Worm (Caenorhabditis elegans) whole organism, late embryonic: Measurements from ENCODE around the gene cra-1.

Experiments used
- F13H6.1 ChIP-seq: sonication (generic microtip); optimal IDR thresholded peaks from 2 replicates; lab custom pipeline; 2016; ENCODE audit warnings: missing genetic modification characterization, missing compliant biosample characterization
- K09A11.1 ChIP-seq: sonication (generic microtip); optimal IDR thresholded peaks from 2 replicates; lab custom pipeline; 2017; ENCODE audit warnings: antibody characterized with exemption, mild to moderate bottlenecking, missing genetic modification characterization, missing compliant biosample characterization; ENCODE audit not compliant: insufficient read depth
- Y22D7AL.16 ChIP-seq: sonication (generic microtip); optimal IDR thresholded peaks from 2 replicates; lab custom pipeline; 2016; ENCODE audit warnings: missing genetic modification characterization, missing compliant biosample characterization
- ceh-18 ChIP-seq: sonication (generic microtip); optimal IDR thresholded peaks from 2 replicates; lab custom pipeline; 2016; ENCODE audit warnings: missing genetic modification characterization, missing compliant biosample characterization
- ceh-19 ChIP-seq: fragments of 200-800 bp; sonication (Bioruptor generic); optimal IDR thresholded peaks from 2 replicates; lab custom pipeline; 2018; ENCODE audit warnings: mild to moderate bottlenecking, missing genetic modification characterization, missing compliant biosample characterization
- ceh-2 ChIP-seq: sonication (generic microtip); optimal IDR thresholded peaks from 2 replicates; lab custom pipeline; 2016; ENCODE audit warnings: missing genotype, missing genetic modification characterization, missing compliant biosample characterization
- ceh-22 ChIP-seq: sonication (generic microtip); optimal IDR thresholded peaks from 2 replicates; lab custom pipeline; 2017; ENCODE audit warnings: missing biosample characterization, missing genetic modification characterization
- ceh-24 ChIP-seq: sonication (generic microtip); optimal IDR thresholded peaks from 2 replicates; lab custom pipeline; 2016; ENCODE audit warnings: mild to moderate bottlenecking, missing genetic modification characterization, missing compliant biosample characterization
- ceh-30 ChIP-seq: fragments of 150-350 bp; optimal IDR thresholded peaks from 2 replicates; lab custom pipeline; 2014; ENCODE audit warnings: missing biosample characterization, missing genetic modification characterization
- ceh-34 ChIP-seq: sonication (generic microtip); optimal IDR thresholded peaks from 2 replicates; lab custom pipeline; 2016; ENCODE audit warnings: mild to moderate bottlenecking, missing genetic modification characterization, missing compliant biosample characterization
- ceh-9 ChIP-seq: sonication (generic microtip); optimal IDR thresholded peaks from 2 replicates; lab custom pipeline; 2016; ENCODE audit warnings: mild to moderate bottlenecking, missing genetic modification characterization, inconsistent platforms, missing compliant biosample characterization
- che-1 ChIP-seq: sonication (generic microtip); optimal IDR thresholded peaks from 2 replicates; lab custom pipeline; 2016; ENCODE audit warnings: mild to moderate bottlenecking, missing genetic modification characterization, missing compliant biosample characterization
- dve-1 ChIP-seq: sonication (generic microtip); optimal IDR thresholded peaks from 2 replicates; lab custom pipeline; 2017; ENCODE audit warnings: antibody characterized with exemption, mild to moderate bottlenecking, missing genetic modification characterization, missing compliant biosample characterization
- elt-2 ChIP-seq: sonication (generic microtip); optimal IDR thresholded peaks from 2 replicates; lab custom pipeline; 2016; ENCODE audit warnings: missing genetic modification reagents, missing genetic modification characterization, missing compliant biosample characterization
- elt-4 ChIP-seq: sonication (generic microtip); optimal IDR thresholded peaks from 2 replicates; lab custom pipeline; 2016; ENCODE audit warnings: missing genetic modification characterization, missing compliant biosample characterization
- ets-4 ChIP-seq: sonication (generic microtip); optimal IDR thresholded peaks from 2 replicates; lab custom pipeline; 2016; ENCODE audit warnings: missing genetic modification characterization, missing compliant biosample characterization
- fax-1 ChIP-seq: sonication (generic microtip); optimal IDR thresholded peaks from 2 replicates; lab custom pipeline; 2016; ENCODE audit warnings: missing genotype, missing genetic modification characterization, missing compliant biosample characterization
- fkh-10 ChIP-seq: fragments of 150-350 bp; optimal IDR thresholded peaks from 2 replicates; lab custom pipeline; 2014; ENCODE audit warnings: missing biosample characterization, missing genetic modification reagents, missing genetic modification characterization
- fkh-6 ChIP-seq: sonication (generic microtip); optimal IDR thresholded peaks from 2 replicates; lab custom pipeline; 2016; ENCODE audit warnings: missing genetic modification characterization, missing compliant biosample characterization
- gmeb-2 ChIP-seq: sonication (generic microtip); optimal IDR thresholded peaks from 2 replicates; lab custom pipeline; 2016; ENCODE audit warnings: missing genetic modification characterization, inconsistent platforms, missing compliant biosample characterization
- hlh-15 ChIP-seq: sonication (generic microtip); optimal IDR thresholded peaks from 2 replicates; lab custom pipeline; 2016; ENCODE audit warnings: missing genetic modification characterization, missing compliant biosample characterization
- hlh-30 ChIP-seq: sonication (generic microtip); optimal IDR thresholded peaks from 2 replicates; lab custom pipeline; 2017; ENCODE audit warnings: antibody characterized with exemption, missing genetic modification characterization, missing compliant biosample characterization; ENCODE audit not compliant: insufficient read depth
- hlh-6 ChIP-seq: sonication (generic microtip); optimal IDR thresholded peaks from 2 replicates; lab custom pipeline; 2016; ENCODE audit warnings: missing genotype, missing genetic modification characterization, missing compliant biosample characterization
- lim-6 ChIP-seq: sonication (generic microtip); optimal IDR thresholded peaks from 2 replicates; lab custom pipeline; 2016; ENCODE audit warnings: missing genetic modification characterization, missing compliant biosample characterization
- lin-11 ChIP-seq: fragments of 200-800 bp; sonication (Bioruptor generic); optimal IDR thresholded peaks from 2 replicates; lab custom pipeline; 2018; ENCODE audit warnings: mild to moderate bottlenecking, missing genetic modification characterization, missing compliant biosample characterization
- madf-2 ChIP-seq: sonication (generic microtip); optimal IDR thresholded peaks from 2 replicates; lab custom pipeline; 2017; ENCODE audit warnings: missing genetic modification characterization, missing compliant biosample characterization
- nfya-1 ChIP-seq: sonication (generic microtip); optimal IDR thresholded peaks from 2 replicates; lab custom pipeline; 2017; ENCODE audit warnings: missing genetic modification characterization, mild to moderate bottlenecking, missing compliant biosample characterization, antibody characterized with exemption, moderate library complexity
- nhr-11 ChIP-seq: fragments of 150-350 bp; optimal IDR thresholded peaks from 2 replicates; lab custom pipeline; 2014; ENCODE audit warnings: missing biosample characterization, missing genetic modification characterization
- npax-4 ChIP-seq: sonication (generic microtip); optimal IDR thresholded peaks from 2 replicates; lab custom pipeline; 2016; ENCODE audit warnings: missing genetic modification characterization, missing compliant biosample characterization
- pag-3 ChIP-seq: sonication (generic microtip); optimal IDR thresholded peaks from 2 replicates; lab custom pipeline; 2016; ENCODE audit warnings: missing compliant biosample characterization, missing genetic modification characterization, borderline replicate concordance
- pax-1 ChIP-seq: fragments of 150-350 bp; optimal IDR thresholded peaks from 2 replicates; lab custom pipeline; 2014; ENCODE audit warnings: missing biosample characterization, missing genetic modification characterization
- pha-4 ChIP-seq: fragments of 150-350 bp; optimal IDR thresholded peaks from 2 replicates; lab custom pipeline; 2018; ENCODE audit warnings: missing biosample characterization, missing genetic modification reagents, missing genetic modification characterization
- pqm-1 ChIP-seq: sonication (generic microtip); optimal IDR thresholded peaks from 2 replicates; lab custom pipeline; 2016; ENCODE audit warnings: missing genetic modification characterization, missing compliant biosample characterization
- sox-2 ChIP-seq: fragments of 200-800 bp; sonication (Bioruptor generic); IDR thresholded peaks from 2 replicates; pipeline ENCODE4 v1.3.6; 2022; ENCODE audit warnings: missing genetic modification reagents, missing genetic modification characterization, missing compliant biosample characterization
- syd-9 ChIP-seq: sonication (generic microtip); optimal IDR thresholded peaks from 2 replicates; lab custom pipeline; 2016; ENCODE audit warnings: mild to moderate bottlenecking, missing genetic modification characterization, moderate library complexity, missing compliant biosample characterization
- ttx-3 ChIP-seq: sonication (generic microtip); optimal IDR thresholded peaks from 2 replicates; lab custom pipeline; 2016; ENCODE audit warnings: missing genetic modification reagents, missing genetic modification characterization, missing compliant biosample characterization
- unc-3 ChIP-seq, 2 experiments: fragments of 200-800 bp in 1 of 2; sonication (Bioruptor generic) in 1 of 2; sonication (generic microtip) in 1 of 2; conservative IDR thresholded peaks in 1 of 2; optimal IDR thresholded peaks in 1 of 2; 2 replicates each; pipeline versions ENCODE4 v1.3.6 to Lab custom; 2016 to 2022; ENCODE audit warnings: missing compliant biosample characterization in 2 of 2, missing genetic modification characterization in 2 of 2, missing genetic modification reagents in 1 of 2
- unc-55 ChIP-seq: sonication (generic microtip); optimal IDR thresholded peaks from 2 replicates; lab custom pipeline; 2017; ENCODE audit warnings: missing biosample characterization, missing genetic modification reagents, missing genetic modification characterization
- zip-5 ChIP-seq: sonication (generic microtip); optimal IDR thresholded peaks from 2 replicates; lab custom pipeline; 2016; ENCODE audit warnings: missing genetic modification characterization, missing compliant biosample characterization

Gene cra-1

ce11 chrIII:6895166-6895565 lies 25.9 kb upstream of the cra-1 start:
- TF ChIP-seq ceh-34 (tag; lab: Kevin White, UChicago) (no peak), nfya-1 (peak; percentile 19), ceh-18 (tag; lab: Kevin White, UChicago) (peak; percentile 57), fax-1 (tag; lab: Kevin White, UChicago) (no peak), ceh-30 (tag; lab: Kevin White, UChicago) (no peak), elt-2 (tag; lab: Kevin White, UChicago) (peak; percentile 68), ceh-2 (tag; lab: Kevin White, UChicago) (no peak), unc-55 (GFP tag; lab: Kevin White, UChicago) (peak; percentile 44), unc-3 (GFP tag; conservative IDR thresholded peaks at IDR 0.05; lab: Robert Waterston, UW) (no peak), unc-3 (tag; optimal IDR thresholded peaks at IDR 0.05; lab: Kevin White, UChicago) (no peak), hlh-15 (tag; lab: Kevin White, UChicago) (no peak), madf-2 (tag; lab: Kevin White, UChicago) (no peak), gmeb-2 (tag; lab: Kevin White, UChicago) (no peak), zip-5 (tag; lab: Kevin White, UChicago) (no peak), ceh-19 (GFP tag; lab: Kevin White, UChicago) (no peak), lin-11 (tag; lab: Kevin White, UChicago) (no peak), lim-6 (tag; lab: Kevin White, UChicago) (no peak), npax-4 (tag; lab: Kevin White, UChicago) (no peak)

ce11 chrIII:6891560-6891959 lies 22.3 kb upstream of the cra-1 start, which contains the start of gene K04C2.5:
Gene K04C2.5 (minus strand): TSS chrIII:6891660.
- no peak for TF ChIP-seq pax-1 (tag; lab: Kevin White, UChicago)
- no peak for TF ChIP-seq nhr-11 (tag; lab: Kevin White, UChicago)
- TF ChIP-seq Y22D7AL.16 = no peak
- no peak for TF ChIP-seq fkh-6 (tag; lab: Kevin White, UChicago)
- TF ChIP-seq dve-1 (tag; lab: Kevin White, UChicago) = no peak
- TF ChIP-seq F13H6.1 (tag; lab: Kevin White, UChicago) = no peak
- TF ChIP-seq ceh-24 (tag; lab: Kevin White, UChicago) = no peak
- no peak for TF ChIP-seq fkh-10
- TF ChIP-seq ttx-3 (tag; lab: Kevin White, UChicago) = no peak
- TF ChIP-seq ceh-22 (tag; lab: Kevin White, UChicago) = no peak
- no peak for TF ChIP-seq pag-3 (tag; lab: Kevin White, UChicago)
- TF ChIP-seq pqm-1 (tag; lab: Kevin White, UChicago) = no peak
- TF ChIP-seq K09A11.1 (tag; lab: Kevin White, UChicago) = no peak
- no peak for TF ChIP-seq hlh-6
- TF ChIP-seq che-1 = no peak
- TF ChIP-seq lim-6 (tag; lab: Kevin White, UChicago) = no peak
- no peak for TF ChIP-seq ets-4 (tag; lab: Kevin White, UChicago)
- no peak for TF ChIP-seq hlh-30 (tag; lab: Kevin White, UChicago)
- no peak for TF ChIP-seq madf-2 (tag; lab: Kevin White, UChicago)
- TF ChIP-seq, all 69 proteins: peak for 0

- no peak for TF ChIP-seq pax-1 (tag; lab: Kevin White, UChicago)
- TF ChIP-seq ceh-22 (tag; lab: Kevin White, UChicago) = no peak
- TF ChIP-seq elt-4 (tag; lab: Kevin White, UChicago) = no peak
- no peak for TF ChIP-seq syd-9 (tag; lab: Kevin White, UChicago)
- no peak for TF ChIP-seq unc-3 (GFP tag; conservative IDR thresholded peaks at IDR 0.05; lab: Robert Waterston, UW)
- TF ChIP-seq unc-3 (tag; optimal IDR thresholded peaks at IDR 0.05; lab: Kevin White, UChicago) = no peak
- TF ChIP-seq ceh-9 = no peak
- TF ChIP-seq sox-2 (GFP tag; lab: Robert Waterston, UW) = no peak
- no peak for TF ChIP-seq che-1
- TF ChIP-seq pha-4 (tag; lab: Kevin White, UChicago) = no peak
Observed at ce11 chrIII:6888999-6889824, 20.0 kb upstream of the cra-1 start, which contains the start of the genes brd-1 and K04C2.2. Gene brd-1 (minus strand): TSS chrIII:6889504. Gene K04C2.2 (plus strand): TSS chrIII:6889774.
